Worm (Caenorhabditis elegans) whole organism, midembryonic: ENCODE measurements around the gene mrpl-41.

Experiments
- klf-2 ChIP-seq: fragments of 200-800 bp; sonication (Bioruptor generic); conservative IDR thresholded peaks from 2 replicates; pipeline ENCODE4 v1.3.6; 2022; ENCODE audit warnings: missing genetic modification reagents, missing genetic modification characterization, missing compliant biosample characterization
- tab-1 ChIP-seq: fragments of 200-800 bp; sonication (Bioruptor generic); IDR thresholded peaks from 2 replicates; pipeline ENCODE4 v1.3.6; 2022; ENCODE audit warnings: missing genetic modification characterization, missing compliant biosample characterization

- TF ChIP-seq klf-2, result no peak
- no peak for TF ChIP-seq tab-1 (GFP tag; lab: Robert Waterston, UW)
Observed at ce11 chrII:263563-263962, 25.2 kb upstream of the mrpl-41 start, which contains the start of gene scc-2.
